Fruit fly (Drosophila melanogaster): ENCODE measurements around the gene Usp12-46.

- TF ChIP-seq Bdp1 (GFP tag; optimal IDR thresholded peaks at IDR 0.05): no peak
- no peak for TF ChIP-seq CG4730 (GFP tag; IDR thresholded peaks at IDR 0.05)
- no peak for TF ChIP-seq shn (GFP tag; optimal IDR thresholded peaks at IDR 0.05)
- no peak for TF ChIP-seq PHDP (tag; optimal IDR thresholded peaks at IDR 0.05)
- TF ChIP-seq repo (GFP tag; optimal IDR thresholded peaks at IDR 0.05): no peak
- TF ChIP-seq E2f2 (GFP tag; IDR thresholded peaks at IDR 0.05): no peak
- no peak for TF ChIP-seq ssp (GFP tag; IDR thresholded peaks at IDR 0.05)
- TF ChIP-seq CG18011 (GFP tag; optimal IDR thresholded peaks at IDR 0.05): no peak
Measured at dm6 chr3R:22789106-22789505, 38.4 kb downstream of the Usp12-46 start.

Measured in whole organism, embryonic.